Worm (Caenorhabditis elegans) whole organism, early embryonic: ENCODE results near the gene sams-1.

Experiments
- B0310.2 ChIP-seq: sonication (generic microtip); optimal IDR thresholded peaks from 2 replicates; lab custom pipeline; 2016; ENCODE audit warnings: mild to moderate bottlenecking, missing genetic modification characterization, missing compliant biosample characterization
- F13C5.2 ChIP-seq: sonication (generic microtip); optimal IDR thresholded peaks from 2 replicates; lab custom pipeline; 2017; ENCODE audit warnings: mild to moderate bottlenecking, missing genetic modification characterization, inconsistent platforms, missing compliant biosample characterization
- aly-1 ChIP-seq: sonication (generic microtip); optimal IDR thresholded peaks from 2 replicates; lab custom pipeline; 2016; ENCODE audit warnings: missing genetic modification characterization, missing compliant biosample characterization
- ama-1 ChIP-seq: fragments of 150-350 bp; optimal IDR thresholded peaks from 2 replicates; lab custom pipeline; 2014
- ceh-13 ChIP-seq: fragments of 200-800 bp; sonication (Bioruptor generic); optimal IDR thresholded peaks from 2 replicates; lab custom pipeline; 2018; ENCODE audit warnings: mild to moderate bottlenecking, missing genetic modification characterization, missing compliant biosample characterization
- ceh-36 ChIP-seq: sonication (generic microtip); optimal IDR thresholded peaks from 2 replicates; lab custom pipeline; 2016; ENCODE audit warnings: missing genetic modification characterization, inconsistent platforms, missing compliant biosample characterization
- ets-7 ChIP-seq: sonication (generic microtip); optimal IDR thresholded peaks from 2 replicates; lab custom pipeline; 2016; ENCODE audit warnings: missing genotype, missing genetic modification characterization, missing compliant biosample characterization
- flt-1 ChIP-seq: fragments of 200-800 bp; sonication (Bioruptor generic); IDR thresholded peaks from 2 replicates; pipeline ENCODE4 v1.3.6; 2022; ENCODE audit warnings: missing genetic modification characterization, missing compliant biosample characterization
- hmbx-1 ChIP-seq: sonication (generic microtip); optimal IDR thresholded peaks from 2 replicates; lab custom pipeline; 2016; ENCODE audit warnings: mild to moderate bottlenecking, missing genetic modification characterization, missing compliant biosample characterization
- hmg-4 ChIP-seq: fragments of 200-800 bp; sonication (Bioruptor generic); optimal IDR thresholded peaks from 2 replicates; lab custom pipeline; 2018; ENCODE audit warnings: mild to moderate bottlenecking, missing genetic modification characterization, missing compliant biosample characterization
- hnd-1 ChIP-seq: sonication (generic microtip); optimal IDR thresholded peaks from 2 replicates; lab custom pipeline; 2016; ENCODE audit warnings: missing genetic modification characterization, missing compliant biosample characterization
- pes-1 ChIP-seq: fragments of 200-800 bp; sonication (Bioruptor generic); IDR thresholded peaks from 2 replicates; pipeline ENCODE4 v1.3.6; 2022; ENCODE audit warnings: missing genetic modification reagents, missing genetic modification characterization, missing compliant biosample characterization
- scrt-1 ChIP-seq: fragments of 200-800 bp; sonication (Bioruptor generic); IDR thresholded peaks from 2 replicates; pipeline ENCODE4 v1.3.6; 2022; ENCODE audit warnings: missing genetic modification characterization, missing compliant biosample characterization
- sea-1 ChIP-seq: fragments of 200-800 bp; sonication (Bioruptor generic); conservative IDR thresholded peaks from 2 replicates; pipeline ENCODE4 v1.3.6; 2022; ENCODE audit warnings: missing genetic modification characterization, missing compliant biosample characterization
- tbx-11 ChIP-seq: fragments of 200-800 bp; sonication (Bioruptor generic); IDR thresholded peaks from 2 replicates; pipeline ENCODE4 v1.3.6; 2022; ENCODE audit warnings: missing genetic modification characterization, missing compliant biosample characterization
- tbx-37 ChIP-seq: fragments of 200-800 bp; sonication (Bioruptor generic); conservative IDR thresholded peaks from 2 replicates; pipeline ENCODE4 v1.3.6; 2022; ENCODE audit warnings: missing genetic modification reagents, missing genetic modification characterization, missing compliant biosample characterization
- tra-4 ChIP-seq: sonication (generic microtip); optimal IDR thresholded peaks from 2 replicates; lab custom pipeline; 2017; ENCODE audit warnings: missing genetic modification characterization, missing compliant biosample characterization

Gene sams-1

DNA sequence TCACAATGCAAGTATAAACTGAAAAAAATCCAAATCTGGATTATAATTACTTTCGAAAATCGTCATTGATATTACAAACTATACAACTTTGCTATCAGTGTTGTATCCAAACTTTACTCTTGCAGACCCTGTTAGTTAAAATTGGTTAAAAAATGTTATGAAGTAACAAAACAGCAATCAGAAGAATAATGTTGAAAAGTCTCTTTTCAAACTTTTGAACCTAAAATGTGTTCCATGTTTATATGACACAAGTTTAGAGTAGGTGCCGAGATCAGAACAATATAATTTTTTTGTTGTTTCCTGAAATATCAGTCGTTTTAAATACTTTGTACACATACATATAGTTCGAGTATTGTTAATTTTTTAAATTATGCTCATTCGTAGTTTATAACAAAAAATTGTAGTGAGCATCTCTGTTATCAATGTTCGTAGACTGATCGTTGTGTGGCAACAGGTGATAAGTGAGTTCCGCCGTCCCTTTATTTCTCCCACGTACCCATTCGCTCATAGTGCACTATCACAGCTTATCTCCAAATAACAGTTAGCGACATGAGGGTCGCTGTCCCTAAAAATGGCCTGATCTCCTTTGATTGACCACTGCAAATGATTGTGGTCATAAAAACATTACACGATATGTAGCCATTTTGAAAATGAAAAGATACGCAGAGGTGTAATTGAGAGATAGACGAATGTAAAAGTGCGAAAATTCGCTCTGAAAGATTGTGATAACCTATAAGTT lies 3.5 kb upstream of the sams-1 start:
- TF ChIP-seq ets-7 (no peak), hmbx-1 (tag; lab: Kevin White, UChicago) (no peak), ama-1 (lab: Kevin White, UChicago) (no peak), F13C5.2 (no peak), hmg-4 (GFP tag; lab: Kevin White, UChicago) (no peak), tra-4 (no peak), pes-1 (no peak), ceh-36 (tag; lab: Kevin White, UChicago) (no peak), tbx-11 (GFP tag; lab: Robert Waterston, UW) (no peak), ceh-13 (no peak), sea-1 (GFP tag; lab: Robert Waterston, UW) (no peak), B0310.2 (tag; lab: Kevin White, UChicago) (no peak), scrt-1 (GFP tag; lab: Robert Waterston, UW) (no peak), tbx-37 (GFP tag; lab: Robert Waterston, UW) (no peak), aly-1 (no peak), hnd-1 (no peak), flt-1 (GFP tag; lab: Robert Waterston, UW) (no peak)

ce11 chrX:11963659-11964058 lies 2.1 kb upstream of the sams-1 start:
- TF ChIP-seq hmg-4 (GFP tag; lab: Kevin White, UChicago) (no peak), scrt-1 (GFP tag; lab: Robert Waterston, UW) (no peak), ets-7 (no peak), tbx-11 (GFP tag; lab: Robert Waterston, UW) (no peak), aly-1 (no peak), tbx-37 (GFP tag; lab: Robert Waterston, UW) (no peak), hnd-1 (no peak), pes-1 (no peak), F13C5.2 (no peak), ama-1 (lab: Kevin White, UChicago) (no peak), tra-4 (no peak), B0310.2 (tag; lab: Kevin White, UChicago) (no peak), hmbx-1 (tag; lab: Kevin White, UChicago) (no peak), ceh-13 (no peak)

- TF ChIP-seq ets-7: no peak
- TF ChIP-seq hmg-4 (GFP tag; lab: Kevin White, UChicago): no peak
- no peak for TF ChIP-seq ceh-36 (tag; lab: Kevin White, UChicago)
- TF ChIP-seq pes-1: no peak
- TF ChIP-seq F13C5.2: no peak
- TF ChIP-seq tra-4: no peak
- TF ChIP-seq flt-1 (GFP tag; lab: Robert Waterston, UW): no peak
- no peak for TF ChIP-seq ceh-13
These were observed 1.2 kb upstream of the sams-1 start for ce11 chrX:11964555-11964954.

DNA sequence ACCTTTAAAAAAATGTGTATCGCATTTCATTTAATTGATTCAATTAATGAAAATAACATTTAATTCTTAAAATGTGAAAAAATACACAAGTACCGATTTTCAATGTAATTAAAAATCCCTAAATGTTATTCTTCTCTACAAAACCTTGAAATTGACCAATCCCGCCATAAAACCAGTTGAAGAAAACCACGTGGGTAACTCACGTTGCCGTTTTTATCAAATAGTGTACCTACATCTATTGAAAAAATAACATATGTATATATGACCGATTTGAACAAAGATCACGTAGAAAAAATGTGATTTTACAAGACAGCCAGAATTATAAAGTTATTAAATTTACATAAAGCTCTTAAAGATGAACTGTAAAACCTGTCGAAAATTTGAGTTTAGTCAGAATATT lies 599 bp upstream of the sams-1 start:
- TF ChIP-seq tbx-37 (GFP tag; lab: Robert Waterston, UW) (no peak), tra-4 (no peak), flt-1 (GFP tag; lab: Robert Waterston, UW) (no peak), ets-7 (no peak), hnd-1 (no peak), sea-1 (GFP tag; lab: Robert Waterston, UW) (no peak), hmbx-1 (tag; lab: Kevin White, UChicago) (no peak), ceh-36 (tag; lab: Kevin White, UChicago) (no peak), ceh-13 (no peak), F13C5.2 (no peak), hmg-4 (GFP tag; lab: Kevin White, UChicago) (no peak), pes-1 (no peak), B0310.2 (tag; lab: Kevin White, UChicago) (no peak), aly-1 (no peak), tbx-11 (GFP tag; lab: Robert Waterston, UW) (no peak)

DNA sequence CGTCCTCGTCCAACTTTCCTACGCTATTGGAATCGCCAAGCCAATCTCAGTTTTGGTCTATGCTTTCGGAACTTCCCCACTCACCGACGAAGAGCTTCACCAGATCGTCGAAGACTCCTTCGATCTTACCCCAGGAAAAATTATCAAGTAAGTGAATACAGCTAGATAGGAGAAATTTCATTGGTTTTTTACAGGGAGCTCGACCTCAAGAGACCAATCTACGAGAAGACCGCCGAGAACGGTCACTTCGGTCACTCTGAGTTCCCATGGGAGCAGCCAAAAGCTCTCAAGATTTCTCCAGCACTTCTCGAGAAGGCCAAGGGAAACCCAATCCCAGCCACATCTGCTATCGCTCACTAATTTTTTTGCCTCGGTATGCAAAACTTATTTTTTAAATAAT lies 1.3 kb downstream of the sams-1 start:
- no peak for TF ChIP-seq tbx-37 (GFP tag; lab: Robert Waterston, UW)
- TF ChIP-seq pes-1: no peak
- TF ChIP-seq tra-4: no peak
- TF ChIP-seq aly-1: no peak
- no peak for TF ChIP-seq hmbx-1 (tag; lab: Kevin White, UChicago)
- TF ChIP-seq ama-1 (lab: Kevin White, UChicago): no peak
- TF ChIP-seq ets-7: no peak
- no peak for TF ChIP-seq sea-1 (GFP tag; lab: Robert Waterston, UW)
- no peak for TF ChIP-seq hnd-1
- no peak for TF ChIP-seq ceh-36 (tag; lab: Kevin White, UChicago)
- TF ChIP-seq F13C5.2: no peak
- no peak for TF ChIP-seq scrt-1 (GFP tag; lab: Robert Waterston, UW)
- no peak for TF ChIP-seq B0310.2 (tag; lab: Kevin White, UChicago)

DNA sequence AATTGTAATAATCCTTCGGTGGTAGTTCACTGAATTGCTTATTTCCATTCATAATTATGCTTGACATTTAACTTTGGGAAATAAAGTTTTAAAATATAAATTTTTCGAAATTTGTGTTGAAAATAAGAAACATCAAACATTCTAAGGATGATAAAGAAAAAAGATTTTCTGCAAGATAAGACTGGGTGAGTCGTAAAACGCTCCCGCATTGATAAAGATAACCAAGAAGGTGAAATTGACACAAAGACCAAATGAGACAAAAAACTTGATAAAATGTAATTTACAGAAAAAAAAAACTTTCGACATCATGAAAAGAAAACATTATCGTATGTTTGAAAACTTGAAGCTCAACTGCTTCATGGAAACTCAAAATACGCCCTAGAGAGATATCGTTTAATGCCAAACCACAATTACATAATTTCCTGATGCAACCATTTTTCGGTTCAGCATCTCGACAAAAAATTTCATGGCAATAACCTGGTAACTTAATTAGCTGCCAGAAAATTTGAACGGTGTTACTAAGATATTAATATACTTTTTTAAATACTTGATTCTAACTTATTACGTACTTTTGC lies 2.3 kb downstream of the sams-1 start:
- TF ChIP-seq tbx-11 (GFP tag; lab: Robert Waterston, UW): no peak

DNA sequence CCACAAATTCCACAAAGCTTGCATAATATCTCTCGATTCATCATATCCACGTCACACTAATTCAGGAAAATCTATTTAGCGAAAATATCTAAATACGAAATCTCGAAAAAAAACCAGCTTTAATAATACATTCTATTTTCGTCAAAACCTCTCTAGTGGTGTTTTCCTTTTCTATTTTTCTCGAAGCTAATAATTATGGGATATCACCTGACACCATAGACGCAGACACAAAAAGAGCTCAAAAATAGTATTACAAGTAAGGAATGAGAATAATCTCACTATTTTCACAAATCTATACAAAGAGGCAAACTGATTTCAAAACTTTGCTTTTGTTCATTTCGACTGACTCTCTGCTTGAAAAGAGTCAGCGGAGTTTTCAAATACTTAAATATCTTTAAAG lies 3.3 kb downstream of the sams-1 start:
- TF ChIP-seq ets-7: no peak
- no peak for TF ChIP-seq tra-4
- TF ChIP-seq sea-1 (GFP tag; lab: Robert Waterston, UW): no peak
- TF ChIP-seq scrt-1 (GFP tag; lab: Robert Waterston, UW): no peak
- TF ChIP-seq hmg-4 (GFP tag; lab: Kevin White, UChicago): no peak
- no peak for TF ChIP-seq hnd-1
- no peak for TF ChIP-seq tbx-37 (GFP tag; lab: Robert Waterston, UW)
- no peak for TF ChIP-seq B0310.2 (tag; lab: Kevin White, UChicago)
- no peak for TF ChIP-seq ama-1 (lab: Kevin White, UChicago)
- TF ChIP-seq hmbx-1 (tag; lab: Kevin White, UChicago): no peak
- TF ChIP-seq aly-1: no peak
- TF ChIP-seq tbx-11 (GFP tag; lab: Robert Waterston, UW): no peak
- no peak for TF ChIP-seq pes-1
- no peak for TF ChIP-seq ceh-36 (tag; lab: Kevin White, UChicago)
- TF ChIP-seq flt-1 (GFP tag; lab: Robert Waterston, UW): no peak
